Worm (Caenorhabditis elegans) whole organism, midembryonic: Measurements from ENCODE around the gene B0250.8.

Source experiments
- T22C8.4 ChIP-seq: fragments of 200-800 bp; sonication (Bioruptor generic); IDR thresholded peaks from 2 replicates; pipeline ENCODE4 v1.3.6; 2022; ENCODE audit warnings: missing genetic modification characterization, missing compliant biosample characterization
- cog-1 ChIP-seq: sonication (generic microtip); optimal IDR thresholded peaks from 2 replicates; lab custom pipeline; 2016; ENCODE audit warnings: missing genetic modification characterization, missing compliant biosample characterization
- flt-1 ChIP-seq: fragments of 200-800 bp; sonication (Bioruptor generic); IDR thresholded peaks from 2 replicates; pipeline ENCODE4 v1.3.6; 2022; ENCODE audit warnings: missing genetic modification characterization, missing compliant biosample characterization
- med-1 ChIP-seq: sonication (generic microtip); optimal IDR thresholded peaks from 2 replicates; lab custom pipeline; 2017; ENCODE audit warnings: missing genetic modification characterization, mild to moderate bottlenecking, missing compliant biosample characterization, antibody characterized with exemption, missing genetic modification reagents; ENCODE audit not compliant: insufficient read depth
- ref-1 ChIP-seq: fragments of 200-800 bp; sonication (Bioruptor generic); conservative IDR thresholded peaks from 2 replicates; pipeline ENCODE4 v1.3.6; 2022; ENCODE audit warnings: missing genetic modification reagents, missing genetic modification characterization, missing compliant biosample characterization
- tab-1 ChIP-seq: fragments of 200-800 bp; sonication (Bioruptor generic); IDR thresholded peaks from 2 replicates; pipeline ENCODE4 v1.3.6; 2022; ENCODE audit warnings: missing genetic modification characterization, missing compliant biosample characterization
- ztf-23 ChIP-seq: fragments of 200-800 bp; sonication (Bioruptor generic); IDR thresholded peaks from 2 replicates; pipeline ENCODE4 v1.3.6; 2022; ENCODE audit warnings: missing genetic modification reagents, missing genetic modification characterization, missing compliant biosample characterization
- ztf-29 ChIP-seq: fragments of 200-800 bp; sonication (Bioruptor generic); IDR thresholded peaks from 2 replicates; pipeline ENCODE4 v1.3.6; 2022; ENCODE audit warnings: missing genetic modification reagents, missing genetic modification characterization, missing compliant biosample characterization

- no peak for TF ChIP-seq tab-1 (GFP tag; lab: Robert Waterston, UW)
- TF ChIP-seq T22C8.4, result no peak
- TF ChIP-seq ztf-23 (GFP tag; lab: Robert Waterston, UW), result no peak
- TF ChIP-seq ref-1 (GFP tag; lab: Robert Waterston, UW), result no peak
- no peak for TF ChIP-seq flt-1 (GFP tag; lab: Robert Waterston, UW)
- no peak for TF ChIP-seq med-1 (GFP tag; lab: Kevin White, UChicago)
- TF ChIP-seq cog-1, result no peak
- TF ChIP-seq ztf-29 (GFP tag; lab: Robert Waterston, UW), result no peak
These were observed 30.1 kb upstream of the B0250.8 start, which contains the start of gene dct-14 for ce11 chrV:20500405-20500804.
